Worm (Caenorhabditis elegans) whole organism, L4 larva: ENCODE measurements around the gene M02E1.3.
A peak's percentile ranks its signal among the peaks of the same experiment; 100 is the strongest.

Experiments used
- D1046.2 ChIP-seq: fragments of 200-800 bp; sonication (Bioruptor generic); IDR thresholded peaks from 2 replicates; pipeline ENCODE4 v1.3.6; 2022; ENCODE audit warnings: missing genetic modification characterization, missing compliant biosample characterization
- F26F4.8 ChIP-seq: fragments of 200-800 bp; sonication (Bioruptor generic); conservative IDR thresholded peaks from 2 replicates; pipeline ENCODE4 v1.3.6; 2022; ENCODE audit warnings: missing genetic modification characterization, missing compliant biosample characterization
- F44E2.7 ChIP-seq: fragments of 200-800 bp; sonication (Bioruptor generic); IDR thresholded peaks from 2 replicates; pipeline ENCODE4 v2.1.2; 2022; ENCODE audit warnings: missing genetic modification characterization, missing compliant biosample characterization
- T20F7.1 ChIP-seq: fragments of 200-800 bp; sonication (Bioruptor generic); optimal IDR thresholded peaks from 2 replicates; lab custom pipeline; 2018; ENCODE audit warnings: mild to moderate bottlenecking, missing genetic modification characterization, missing compliant biosample characterization
- T26A8.4 ChIP-seq: fragments of 200-800 bp; sonication (Bioruptor generic); IDR thresholded peaks from 2 replicates; pipeline ENCODE4 v1.3.6; 2022; ENCODE audit warnings: missing genetic modification characterization, missing compliant biosample characterization
- Y105C5A.15 ChIP-seq: fragments of 200-800 bp; sonication (Bioruptor generic); IDR thresholded peaks from 2 replicates; pipeline ENCODE4 v1.3.6; 2022; ENCODE audit warnings: missing genetic modification characterization, missing compliant biosample characterization
- Y48G9A.11 ChIP-seq: fragments of 200-800 bp; sonication (Bioruptor generic); IDR thresholded peaks from 2 replicates; pipeline ENCODE4 v1.3.6; 2022; ENCODE audit warnings: missing genetic modification reagents, missing genetic modification characterization, missing compliant biosample characterization
- Y5F2A.4 ChIP-seq: fragments of 200-800 bp; sonication (Bioruptor generic); optimal IDR thresholded peaks from 2 replicates; lab custom pipeline; 2018; ENCODE audit warnings: mild to moderate bottlenecking, missing genetic modification characterization, missing compliant biosample characterization
- ZK337.2 ChIP-seq: fragments of 200-800 bp; sonication (Bioruptor generic); IDR thresholded peaks from 2 replicates; pipeline ENCODE4 v1.3.6; 2022; ENCODE audit warnings: missing genetic modification reagents, missing genetic modification characterization, missing compliant biosample characterization
- ZK546.5 ChIP-seq, 2 experiments: sonication (generic microtip); optimal IDR thresholded peaks; 2 replicates each; lab custom pipeline; 2017; ENCODE audit warnings: missing biosample characterization in 2 of 2, missing genetic modification characterization in 2 of 2
- aly-2 ChIP-seq: sonication (generic microtip); optimal IDR thresholded peaks from 2 replicates; lab custom pipeline; 2018; ENCODE audit warnings: missing biosample characterization, missing genetic modification characterization
- ama-1 ChIP-seq: fragments of 150-350 bp; optimal IDR thresholded peaks from 2 replicates; lab custom pipeline; 2014; ENCODE audit warnings: inconsistent platforms, mixed read lengths
- arid-1 ChIP-seq: fragments of 200-800 bp; sonication (Bioruptor generic); conservative IDR thresholded peaks from 2 replicates; pipeline ENCODE4 v1.3.6; 2022; ENCODE audit warnings: missing genetic modification reagents, missing genetic modification characterization, missing compliant biosample characterization
- attf-4 ChIP-seq: sonication (generic microtip); optimal IDR thresholded peaks from 3 replicates; lab custom pipeline; 2017; ENCODE audit warnings: missing biosample characterization, missing genetic modification characterization
- ceh-20 ChIP-seq: fragments of 200-800 bp; sonication (Bioruptor generic); IDR thresholded peaks from 2 replicates; pipeline ENCODE4 v1.3.6; 2022; ENCODE audit warnings: missing genetic modification reagents, missing genetic modification characterization, missing compliant biosample characterization
- ceh-32 ChIP-seq: sonication (generic microtip); optimal IDR thresholded peaks from 2 replicates; lab custom pipeline; 2016; ENCODE audit warnings: mild to moderate bottlenecking, missing genetic modification characterization, missing compliant biosample characterization; ENCODE audit not compliant: poor library complexity
- ceh-44 ChIP-seq: fragments of 200-800 bp; sonication (Bioruptor generic); IDR thresholded peaks from 2 replicates; pipeline ENCODE4 v1.3.6; 2022; ENCODE audit warnings: missing genetic modification reagents, missing genetic modification characterization, missing compliant biosample characterization
- ces-1 ChIP-seq: fragments of 150-350 bp; sonication (generic microtip); optimal IDR thresholded peaks from 4 replicates; lab custom pipeline; 2014; ENCODE audit warnings: missing biosample characterization, missing genetic modification reagents, missing genetic modification characterization
- ctbp-1 ChIP-seq: fragments of 200-800 bp; sonication (Bioruptor generic); IDR thresholded peaks from 2 replicates; pipeline ENCODE4 v1.3.6; 2022; ENCODE audit warnings: missing genetic modification reagents, missing genetic modification characterization, missing compliant biosample characterization
- dmd-6 ChIP-seq: fragments of 200-800 bp; sonication (Bioruptor generic); IDR thresholded peaks from 2 replicates; pipeline ENCODE4 v1.3.6; 2022; ENCODE audit warnings: missing genetic modification reagents, missing genetic modification characterization, missing compliant biosample characterization
- dmd-8 ChIP-seq: fragments of 200-800 bp; sonication (Bioruptor generic); IDR thresholded peaks from 2 replicates; pipeline ENCODE4 v1.3.6; 2022; ENCODE audit warnings: missing genetic modification characterization, missing compliant biosample characterization
- dmd-9 ChIP-seq: fragments of 200-800 bp; sonication (Bioruptor generic); IDR thresholded peaks from 2 replicates; pipeline ENCODE4 v1.3.6; 2022; ENCODE audit warnings: missing genetic modification reagents, missing genetic modification characterization, missing compliant biosample characterization
- dpl-1 ChIP-seq: fragments of 150-350 bp; optimal IDR thresholded peaks from 2 replicates; lab custom pipeline; 2014; ENCODE audit warnings: missing biosample characterization, missing genetic modification reagents, missing genetic modification characterization
- egl-43 ChIP-seq: fragments of 200-800 bp; sonication (Bioruptor generic); IDR thresholded peaks from 2 replicates; pipeline ENCODE4 v1.3.6; 2022; ENCODE audit warnings: missing genetic modification reagents, missing genetic modification characterization, missing compliant biosample characterization
- fos-1 ChIP-seq: fragments of 150-350 bp; optimal IDR thresholded peaks from 2 replicates; lab custom pipeline; 2014; ENCODE audit warnings: missing biosample characterization, missing genetic modification characterization
- hmg-1.1 ChIP-seq: fragments of 200-800 bp; sonication (Bioruptor generic); IDR thresholded peaks from 2 replicates; pipeline ENCODE4 v1.3.6; 2022; ENCODE audit warnings: missing genetic modification reagents, missing genetic modification characterization, missing compliant biosample characterization
- lim-7 ChIP-seq: fragments of 200-800 bp; sonication (Bioruptor generic); IDR thresholded peaks from 2 replicates; pipeline ENCODE4 v1.3.6; 2022; ENCODE audit warnings: missing genetic modification characterization, missing compliant biosample characterization
- lin-1 ChIP-seq: fragments of 200-800 bp; sonication (Bioruptor generic); IDR thresholded peaks from 2 replicates; pipeline ENCODE4 v1.3.6; 2022; ENCODE audit warnings: missing genetic modification reagents, missing genetic modification characterization, missing compliant biosample characterization
- lin-13 ChIP-seq: fragments of 150-350 bp; optimal IDR thresholded peaks from 2 replicates; lab custom pipeline; 2014; ENCODE audit warnings: missing biosample characterization, missing genetic modification reagents, missing genetic modification characterization
- lin-15B ChIP-seq: fragments of 150-350 bp; sonication (generic microtip); optimal IDR thresholded peaks from 3 replicates; lab custom pipeline; 2014; ENCODE audit warnings: missing biosample characterization, missing genetic modification characterization
- lin-38 ChIP-seq: fragments of 200-800 bp; sonication (Bioruptor generic); IDR thresholded peaks from 2 replicates; pipeline ENCODE4 v1.3.6; 2022; ENCODE audit warnings: missing genetic modification reagents, missing genetic modification characterization, missing compliant biosample characterization
- madf-5 ChIP-seq, 2 experiments: fragments of 200-800 bp; sonication (Bioruptor generic); IDR thresholded peaks; 2 replicates each; pipeline ENCODE4 v1.3.6; 2022; ENCODE audit warnings: missing compliant biosample characterization in 2 of 2, missing genetic modification characterization in 2 of 2
- madf-9 ChIP-seq: fragments of 200-800 bp; sonication (Bioruptor generic); conservative IDR thresholded peaks from 2 replicates; pipeline ENCODE4 v1.3.6; 2022; ENCODE audit warnings: missing genetic modification reagents, missing genetic modification characterization, missing compliant biosample characterization
- mdt-29 ChIP-seq: fragments of 200-800 bp; sonication (Bioruptor generic); IDR thresholded peaks from 2 replicates; pipeline ENCODE4 v1.3.6; 2022; ENCODE audit warnings: missing genetic modification reagents, missing genetic modification characterization, missing compliant biosample characterization
- mep-1 ChIP-seq: fragments of 150-350 bp; sonication (generic microtip); optimal IDR thresholded peaks from 3 replicates; lab custom pipeline; 2014; ENCODE audit warnings: missing biosample characterization, missing genetic modification characterization
- mes-2 ChIP-seq: sonication (generic microtip); optimal IDR thresholded peaks from 2 replicates; lab custom pipeline; 2016; ENCODE audit warnings: missing genotype, mild to moderate bottlenecking, missing genetic modification characterization, missing compliant biosample characterization; ENCODE audit not compliant: poor library complexity, severe bottlenecking
- mxl-2 ChIP-seq: fragments of 200-800 bp; sonication (Bioruptor generic); conservative IDR thresholded peaks from 2 replicates; pipeline ENCODE4 v1.3.6; 2022; ENCODE audit warnings: missing genetic modification reagents, missing genetic modification characterization, missing compliant biosample characterization
- nhr-10 ChIP-seq: fragments of 150-350 bp; optimal IDR thresholded peaks from 2 replicates; lab custom pipeline; 2014; ENCODE audit warnings: missing biosample characterization, missing genetic modification characterization
- nhr-111 ChIP-seq: fragments of 200-800 bp; sonication (Bioruptor generic); optimal IDR thresholded peaks from 2 replicates; lab custom pipeline; 2018; ENCODE audit warnings: mild to moderate bottlenecking, missing genetic modification characterization, missing compliant biosample characterization
- nhr-41 ChIP-seq: fragments of 200-800 bp; sonication (Bioruptor generic); IDR thresholded peaks from 2 replicates; pipeline ENCODE4 v1.3.6; 2022; ENCODE audit warnings: missing genetic modification reagents, missing genetic modification characterization, missing compliant biosample characterization
- nhr-42 ChIP-seq: fragments of 200-800 bp; sonication (Bioruptor generic); IDR thresholded peaks from 2 replicates; pipeline ENCODE4 v1.3.6; 2022; ENCODE audit warnings: missing genetic modification characterization, missing compliant biosample characterization
- php-3 ChIP-seq: fragments of 200-800 bp; sonication (Bioruptor generic); IDR thresholded peaks from 2 replicates; pipeline ENCODE4 v1.3.6; 2022; ENCODE audit warnings: missing genetic modification reagents, missing genetic modification characterization, missing compliant biosample characterization
- set-16 ChIP-seq: fragments of 200-800 bp; sonication (Bioruptor generic); IDR thresholded peaks from 2 replicates; pipeline ENCODE4 v1.3.6; 2022; ENCODE audit warnings: missing genetic modification reagents, missing genetic modification characterization, missing compliant biosample characterization
- snpc-1.2 ChIP-seq: fragments of 200-800 bp; sonication (Bioruptor generic); IDR thresholded peaks from 2 replicates; pipeline ENCODE4 v1.3.6; 2022; ENCODE audit warnings: missing genetic modification reagents, missing genetic modification characterization, missing compliant biosample characterization
- spr-3 ChIP-seq: fragments of 200-800 bp; sonication (Bioruptor generic); optimal IDR thresholded peaks from 2 replicates; lab custom pipeline; 2018; ENCODE audit warnings: mild to moderate bottlenecking, missing genetic modification characterization, missing compliant biosample characterization
- tra-1 ChIP-seq: fragments of 200-800 bp; sonication (Bioruptor generic); IDR thresholded peaks from 2 replicates; pipeline ENCODE4 v1.3.6; 2022; ENCODE audit warnings: missing genetic modification reagents, missing genetic modification characterization, missing compliant biosample characterization
- unc-39 ChIP-seq: sonication (generic microtip); optimal IDR thresholded peaks from 2 replicates; lab custom pipeline; 2017; ENCODE audit warnings: missing biosample characterization, missing genetic modification characterization
- vab-7 ChIP-seq: fragments of 200-800 bp; sonication (Bioruptor generic); IDR thresholded peaks from 2 replicates; pipeline ENCODE4 v1.3.6; 2022; ENCODE audit warnings: missing genetic modification reagents, missing genetic modification characterization, missing compliant biosample characterization
- zip-11 ChIP-seq: fragments of 200-800 bp; sonication (Bioruptor generic); IDR thresholded peaks from 2 replicates; pipeline ENCODE4 v1.3.6; 2022; ENCODE audit warnings: missing genetic modification characterization, missing compliant biosample characterization
- zip-2 ChIP-seq: fragments of 150-350 bp; optimal IDR thresholded peaks from 2 replicates; lab custom pipeline; 2014; ENCODE audit warnings: missing biosample characterization, missing genetic modification characterization

M02E1.3 gene

ce11 chrX:348141-348540, 25.8 kb downstream of the M02E1.3 start (continued):
- no peak for TF ChIP-seq ZK546.5 (tag; optimal IDR thresholded peaks at IDR 0.05; lab: Kevin White, UChicago)
- no peak for TF ChIP-seq dmd-8 (GFP tag; lab: Robert Waterston, UW)
- TF ChIP-seq unc-39: no peak
- no peak for TF ChIP-seq ama-1
- no peak for TF ChIP-seq attf-4 (tag; lab: Kevin White, UChicago)
- TF ChIP-seq dpl-1 (GFP tag; lab: Kevin White, UChicago): no peak
- no peak for TF ChIP-seq ZK337.2
- TF ChIP-seq tra-1: no peak
- no peak for TF ChIP-seq lin-15B (tag; lab: Kevin White, UChicago)
- TF ChIP-seq spr-3 (GFP tag; lab: Kevin White, UChicago): no peak
- no peak for TF ChIP-seq T20F7.1
- TF ChIP-seq ces-1: no peak
- no peak for TF ChIP-seq php-3 (GFP tag; lab: Robert Waterston, UW)
- TF ChIP-seq ctbp-1: no peak
- TF ChIP-seq mep-1: peak; percentile 17
- TF ChIP-seq ceh-32 (tag; lab: Kevin White, UChicago): no peak
- TF ChIP-seq nhr-10 (tag; lab: Kevin White, UChicago): no peak
- no peak for TF ChIP-seq Y5F2A.4 (GFP tag; lab: Kevin White, UChicago)
- TF ChIP-seq lin-13 (GFP tag; lab: Kevin White, UChicago): no peak
- TF ChIP-seq nhr-111 (GFP tag; lab: Kevin White, UChicago): no peak
- no peak for TF ChIP-seq aly-2 (tag; lab: Kevin White, UChicago)
- TF ChIP-seq Y48G9A.11 (GFP tag; lab: Robert Waterston, UW): no peak
- no peak for TF ChIP-seq nhr-42 (GFP tag; lab: Robert Waterston, UW)
- no peak for TF ChIP-seq fos-1 (tag; lab: Kevin White, UChicago)
- no peak for TF ChIP-seq zip-2 (tag; lab: Kevin White, UChicago)
- no peak for TF ChIP-seq nhr-41

ce11 chrX:351398-351797, 29.1 kb downstream of the M02E1.3 start:
- TF ChIP-seq mdt-29 (GFP tag; lab: Robert Waterston, UW) (peak; percentile 66; the same call in 1 of the 2 replicates), snpc-1.2 (peak; percentile 80), ZK337.2 (peak; percentile 68; the same call in 1 of the 2 replicates), vab-7 (GFP tag; lab: Robert Waterston, UW) (peak; percentile 79), dmd-8 (GFP tag; lab: Robert Waterston, UW) (peak; percentile 86), Y105C5A.15 (GFP tag; lab: Robert Waterston, UW) (0 out of 2 replicates have a peak, but pooled peaks have one; percentile 74), zip-11 (0 out of 2 replicates have a peak, but pooled peaks have one; percentile 22), nhr-42 (GFP tag; lab: Robert Waterston, UW) (0 out of 2 replicates have a peak, but pooled peaks have one; percentile 53), lim-7 (GFP tag; lab: Robert Waterston, UW) (peak; percentile 91), ceh-44 (GFP tag; lab: Robert Waterston, UW) (peak; percentile 56; the same call in 1 of the 2 replicates), D1046.2 (GFP tag; lab: Robert Waterston, UW) (peak; percentile 64; the same call in 1 of the 2 replicates), madf-5 (GFP tag; IDR thresholded peaks at IDR 0.05; lab: Robert Waterston, UW) (peak; percentile 48 to 77; a peak in 1 of 4 replicates), tra-1 (peak; percentile 68; the same call in 1 of the 2 replicates), F26F4.8 (GFP tag; lab: Robert Waterston, UW) (peak; percentile 71), ctbp-1 (peak; percentile 77), dmd-6 (GFP tag; lab: Robert Waterston, UW) (peak; percentile 33), nhr-41 (peak; percentile 67; the same call in 1 of the 2 replicates), F44E2.7 (peak; percentile 68; the same call in 1 of the 2 replicates), hmg-1.1 (GFP tag; lab: Robert Waterston, UW) (peak; percentile 70), dmd-9 (GFP tag; lab: Robert Waterston, UW) (peak; percentile 80), T26A8.4 (GFP tag; lab: Robert Waterston, UW) (peak; percentile 75), lin-38 (GFP tag; lab: Robert Waterston, UW) (peak; percentile 79), madf-9 (GFP tag; lab: Robert Waterston, UW) (peak; percentile 82), lin-1 (GFP tag; lab: Robert Waterston, UW) (peak; percentile 74), arid-1 (GFP tag; lab: Robert Waterston, UW) (peak; percentile 85), mxl-2 (GFP tag; lab: Robert Waterston, UW) (0 out of 2 replicates have a peak, but pooled peaks have one; percentile 33), set-16 (GFP tag; lab: Robert Waterston, UW) (peak; percentile 37; the same call in 1 of the 2 replicates), ceh-20 (GFP tag; lab: Robert Waterston, UW) (0 out of 2 replicates have a peak, but pooled peaks have one; percentile 13), mes-2 (tag; lab: Kevin White, UChicago) (peak; percentile 29), egl-43 (peak; percentile 94)
